Worm (Caenorhabditis elegans) whole organism, midembryonic: ENCODE results near the gene R13A1.3.

Experiments used
- cog-1 ChIP-seq: sonication (generic microtip); optimal IDR thresholded peaks from 2 replicates; lab custom pipeline; 2016; ENCODE audit warnings: missing genetic modification characterization, missing compliant biosample characterization
- flt-1 ChIP-seq: fragments of 200-800 bp; sonication (Bioruptor generic); IDR thresholded peaks from 2 replicates; pipeline ENCODE4 v1.3.6; 2022; ENCODE audit warnings: missing genetic modification characterization, missing compliant biosample characterization
- med-1 ChIP-seq: sonication (generic microtip); optimal IDR thresholded peaks from 2 replicates; lab custom pipeline; 2017; ENCODE audit warnings: missing genetic modification characterization, mild to moderate bottlenecking, missing compliant biosample characterization, antibody characterized with exemption, missing genetic modification reagents; ENCODE audit not compliant: insufficient read depth
- ref-1 ChIP-seq: fragments of 200-800 bp; sonication (Bioruptor generic); conservative IDR thresholded peaks from 2 replicates; pipeline ENCODE4 v1.3.6; 2022; ENCODE audit warnings: missing genetic modification reagents, missing genetic modification characterization, missing compliant biosample characterization
- ztf-23 ChIP-seq: fragments of 200-800 bp; sonication (Bioruptor generic); IDR thresholded peaks from 2 replicates; pipeline ENCODE4 v1.3.6; 2022; ENCODE audit warnings: missing genetic modification reagents, missing genetic modification characterization, missing compliant biosample characterization

ce11 chrIV:7203696-7204095 lies at the start of gene R13A1.3:
- TF ChIP-seq ref-1 (no peak), ztf-23 (GFP tag; lab: Robert Waterston, UW) (no peak), cog-1 (tag; lab: Kevin White, UChicago) (no peak), med-1 (GFP tag; lab: Kevin White, UChicago) (no peak), flt-1 (no peak)
